Worm (Caenorhabditis elegans) whole organism, late embryonic: ENCODE data around the gene Y41E3.22.

ENCODE experiments used
- F13H6.1 ChIP-seq: sonication (generic microtip); optimal IDR thresholded peaks from 2 replicates; lab custom pipeline; 2016; ENCODE audit warnings: missing genetic modification characterization, missing compliant biosample characterization
- K09A11.1 ChIP-seq: sonication (generic microtip); optimal IDR thresholded peaks from 2 replicates; lab custom pipeline; 2017; ENCODE audit warnings: antibody characterized with exemption, mild to moderate bottlenecking, missing genetic modification characterization, missing compliant biosample characterization; ENCODE audit not compliant: insufficient read depth
- T23F11.4 ChIP-seq: fragments of 200-800 bp; sonication (Bioruptor generic); optimal IDR thresholded peaks from 2 replicates; lab custom pipeline; 2018; ENCODE audit warnings: mild to moderate bottlenecking, missing genetic modification characterization, missing compliant biosample characterization
- Y22D7AL.16 ChIP-seq: sonication (generic microtip); optimal IDR thresholded peaks from 2 replicates; lab custom pipeline; 2016; ENCODE audit warnings: missing genetic modification characterization, missing compliant biosample characterization
- ama-1 ChIP-seq: fragments of 150-350 bp; optimal IDR thresholded peaks from 2 replicates; lab custom pipeline; 2014
- ceh-14 ChIP-seq: sonication (generic microtip); optimal IDR thresholded peaks from 2 replicates; lab custom pipeline; 2016; ENCODE audit warnings: missing genotype, missing genetic modification characterization, missing compliant biosample characterization
- ceh-18 ChIP-seq: sonication (generic microtip); optimal IDR thresholded peaks from 2 replicates; lab custom pipeline; 2016; ENCODE audit warnings: missing genetic modification characterization, missing compliant biosample characterization
- ceh-19 ChIP-seq: fragments of 200-800 bp; sonication (Bioruptor generic); optimal IDR thresholded peaks from 2 replicates; lab custom pipeline; 2018; ENCODE audit warnings: mild to moderate bottlenecking, missing genetic modification characterization, missing compliant biosample characterization
- ceh-30 ChIP-seq: fragments of 150-350 bp; optimal IDR thresholded peaks from 2 replicates; lab custom pipeline; 2014; ENCODE audit warnings: missing biosample characterization, missing genetic modification characterization
- ceh-31 ChIP-seq: sonication (generic microtip); optimal IDR thresholded peaks from 2 replicates; lab custom pipeline; 2016; ENCODE audit warnings: missing genetic modification characterization, missing compliant biosample characterization
- dve-1 ChIP-seq: sonication (generic microtip); optimal IDR thresholded peaks from 2 replicates; lab custom pipeline; 2017; ENCODE audit warnings: antibody characterized with exemption, mild to moderate bottlenecking, missing genetic modification characterization, missing compliant biosample characterization
- elt-2 ChIP-seq: sonication (generic microtip); optimal IDR thresholded peaks from 2 replicates; lab custom pipeline; 2016; ENCODE audit warnings: missing genetic modification reagents, missing genetic modification characterization, missing compliant biosample characterization
- ets-4 ChIP-seq: sonication (generic microtip); optimal IDR thresholded peaks from 2 replicates; lab custom pipeline; 2016; ENCODE audit warnings: missing genetic modification characterization, missing compliant biosample characterization
- eyg-1 ChIP-seq: sonication (generic microtip); optimal IDR thresholded peaks from 2 replicates; lab custom pipeline; 2016; ENCODE audit warnings: missing genotype, missing genetic modification characterization, missing compliant biosample characterization
- fkh-6 ChIP-seq: sonication (generic microtip); optimal IDR thresholded peaks from 2 replicates; lab custom pipeline; 2016; ENCODE audit warnings: missing genetic modification characterization, missing compliant biosample characterization
- hlh-30 ChIP-seq: sonication (generic microtip); optimal IDR thresholded peaks from 2 replicates; lab custom pipeline; 2017; ENCODE audit warnings: antibody characterized with exemption, missing genetic modification characterization, missing compliant biosample characterization; ENCODE audit not compliant: insufficient read depth
- hlh-8 ChIP-seq: sonication (generic microtip); optimal IDR thresholded peaks from 2 replicates; lab custom pipeline; 2016; ENCODE audit warnings: missing genotype, missing genetic modification characterization, missing compliant biosample characterization
- lin-11 ChIP-seq: fragments of 200-800 bp; sonication (Bioruptor generic); optimal IDR thresholded peaks from 2 replicates; lab custom pipeline; 2018; ENCODE audit warnings: mild to moderate bottlenecking, missing genetic modification characterization, missing compliant biosample characterization
- nfya-1 ChIP-seq: sonication (generic microtip); optimal IDR thresholded peaks from 2 replicates; lab custom pipeline; 2017; ENCODE audit warnings: missing genetic modification characterization, mild to moderate bottlenecking, missing compliant biosample characterization, antibody characterized with exemption, moderate library complexity
- nhr-232 ChIP-seq: sonication (generic microtip); optimal IDR thresholded peaks from 2 replicates; lab custom pipeline; 2016; ENCODE audit warnings: missing genetic modification characterization, missing compliant biosample characterization
- odd-2 ChIP-seq: sonication (generic microtip); optimal IDR thresholded peaks from 2 replicates; lab custom pipeline; 2017; ENCODE audit warnings: antibody characterized with exemption, mild to moderate bottlenecking, missing genetic modification characterization, missing compliant biosample characterization
- pax-1 ChIP-seq: fragments of 150-350 bp; optimal IDR thresholded peaks from 2 replicates; lab custom pipeline; 2014; ENCODE audit warnings: missing biosample characterization, missing genetic modification characterization
- pha-4 ChIP-seq: fragments of 150-350 bp; optimal IDR thresholded peaks from 2 replicates; lab custom pipeline; 2018; ENCODE audit warnings: missing biosample characterization, missing genetic modification reagents, missing genetic modification characterization
- pqm-1 ChIP-seq: sonication (generic microtip); optimal IDR thresholded peaks from 2 replicates; lab custom pipeline; 2016; ENCODE audit warnings: missing genetic modification characterization, missing compliant biosample characterization
- rnt-1 ChIP-seq: sonication (generic microtip); optimal IDR thresholded peaks from 2 replicates; lab custom pipeline; 2016; ENCODE audit warnings: missing genetic modification characterization, missing compliant biosample characterization
- sdc-2 ChIP-seq: sonication (generic microtip); optimal IDR thresholded peaks from 2 replicates; lab custom pipeline; 2016; ENCODE audit warnings: missing genotype, missing genetic modification characterization, missing compliant biosample characterization
- tbx-2 ChIP-seq: sonication (generic microtip); optimal IDR thresholded peaks from 2 replicates; lab custom pipeline; 2016; ENCODE audit warnings: missing genetic modification characterization, missing compliant biosample characterization
- tbx-7 ChIP-seq: sonication (generic microtip); optimal IDR thresholded peaks from 2 replicates; lab custom pipeline; 2016; ENCODE audit warnings: missing genotype, missing genetic modification characterization, missing compliant biosample characterization
- ttx-3 ChIP-seq: sonication (generic microtip); optimal IDR thresholded peaks from 2 replicates; lab custom pipeline; 2016; ENCODE audit warnings: missing genetic modification reagents, missing genetic modification characterization, missing compliant biosample characterization
- unc-42 ChIP-seq: sonication (generic microtip); optimal IDR thresholded peaks from 2 replicates; lab custom pipeline; 2016; ENCODE audit warnings: missing genotype, missing genetic modification characterization, missing compliant biosample characterization
- unc-55 ChIP-seq: sonication (generic microtip); optimal IDR thresholded peaks from 2 replicates; lab custom pipeline; 2017; ENCODE audit warnings: missing biosample characterization, missing genetic modification reagents, missing genetic modification characterization

Gene Y41E3.22

ce11 chrIV:14954842-14955241 is 4.3 kb downstream of the Y41E3.22 start:
- TF ChIP-seq dve-1 (tag; lab: Kevin White, UChicago) (no peak), unc-42 (no peak), ceh-19 (no peak), unc-55 (GFP tag; lab: Kevin White, UChicago) (no peak), ceh-30 (tag; lab: Kevin White, UChicago) (no peak), ets-4 (tag; lab: Kevin White, UChicago) (no peak), ttx-3 (tag; lab: Kevin White, UChicago) (no peak)

ce11 chrIV:14956693-14957281 is 6.3 kb downstream of the Y41E3.22 start:
- TF ChIP-seq ceh-19 (no peak), ceh-14 (tag; lab: Kevin White, UChicago) (no peak), nhr-232 (tag; lab: Kevin White, UChicago) (no peak), odd-2 (tag; lab: Kevin White, UChicago) (no peak), ama-1 (lab: Kevin White, UChicago) (peak; percentile 44), Y22D7AL.16 (tag; lab: Kevin White, UChicago) (no peak), ceh-18 (tag; lab: Kevin White, UChicago) (no peak), pha-4 (tag; lab: Kevin White, UChicago) (no peak), unc-55 (GFP tag; lab: Kevin White, UChicago) (no peak), elt-2 (peak; percentile 14), dve-1 (tag; lab: Kevin White, UChicago) (no peak), tbx-7 (tag; lab: Kevin White, UChicago) (no peak)

- no peak for TF ChIP-seq hlh-8
- no peak for TF ChIP-seq pqm-1 (tag; lab: Kevin White, UChicago)
- TF ChIP-seq hlh-30, result no peak
Measured at ce11 chrIV:14958551-14958950, 8.0 kb downstream of the Y41E3.22 start, which contains the start of gene Y41E3.1. Gene Y41E3.1 (minus strand): TSS chrIV:14958874.

ce11 chrIV:14959375-14959774 is 8.9 kb downstream of the Y41E3.22 start:
- TF ChIP-seq K09A11.1 (peak; percentile 12), eyg-1 (tag; lab: Kevin White, UChicago) (no peak), pax-1 (peak; percentile 68), nfya-1 (tag; lab: Kevin White, UChicago) (peak; percentile 63), rnt-1 (peak; percentile 27), unc-55 (GFP tag; lab: Kevin White, UChicago) (peak; percentile 51), elt-2 (peak; percentile 98), unc-42 (peak; percentile 22), tbx-2 (tag; lab: Kevin White, UChicago) (peak; percentile 32), ceh-31 (tag; lab: Kevin White, UChicago) (peak; percentile 9), T23F11.4 (no peak), nhr-232 (tag; lab: Kevin White, UChicago) (no peak)

ce11 chrIV:14960061-14960460 is 9.6 kb downstream of the Y41E3.22 start:
- TF ChIP-seq unc-42, result peak; percentile 84
- no peak for TF ChIP-seq pax-1
- no peak for TF ChIP-seq lin-11 (tag; lab: Kevin White, UChicago)
- no peak for TF ChIP-seq ama-1 (lab: Kevin White, UChicago)
- no peak for TF ChIP-seq F13H6.1
- no peak for TF ChIP-seq fkh-6
- no peak for TF ChIP-seq sdc-2 (tag; lab: Kevin White, UChicago)

ce11 chrIV:14978204-14978603 is 27.7 kb downstream of the Y41E3.22 start:
- peak; percentile 49 for TF ChIP-seq unc-42
- TF ChIP-seq unc-55 (GFP tag; lab: Kevin White, UChicago), result no peak
- no peak for TF ChIP-seq pqm-1 (tag; lab: Kevin White, UChicago)
- no peak for TF ChIP-seq ceh-30 (tag; lab: Kevin White, UChicago)
